Worm (Caenorhabditis elegans) whole organism, L2 larva: ENCODE data around the gene T01B7.9.

ENCODE experiments used
- C34F6.9 ChIP-seq: fragments of 150-350 bp; optimal IDR thresholded peaks from 2 replicates; lab custom pipeline; 2014; ENCODE audit warnings: missing biosample characterization, missing genetic modification characterization
- F13H6.1 ChIP-seq: sonication (generic microtip); optimal IDR thresholded peaks from 2 replicates; lab custom pipeline; 2016; ENCODE audit warnings: missing genetic modification characterization, missing compliant biosample characterization
- R02D3.7 ChIP-seq: fragments of 150-350 bp; optimal IDR thresholded peaks from 2 replicates; lab custom pipeline; 2014; ENCODE audit warnings: missing biosample characterization, missing genetic modification characterization
- Y55F3AM.14 ChIP-seq: fragments of 200-800 bp; sonication (Bioruptor generic); optimal IDR thresholded peaks from 2 replicates; lab custom pipeline; 2018; ENCODE audit warnings: mild to moderate bottlenecking, missing genetic modification characterization, missing compliant biosample characterization
- ZK546.5 ChIP-seq: sonication (generic microtip); optimal IDR thresholded peaks from 2 replicates; lab custom pipeline; 2017; ENCODE audit warnings: missing biosample characterization, missing genetic modification characterization
- alr-1 ChIP-seq: fragments of 150-350 bp; optimal IDR thresholded peaks from 2 replicates; lab custom pipeline; 2014; ENCODE audit warnings: missing biosample characterization, missing genetic modification characterization
- blmp-1 ChIP-seq: sonication (generic microtip); optimal IDR thresholded peaks from 2 replicates; lab custom pipeline; 2017; ENCODE audit warnings: missing genetic modification characterization, mild to moderate bottlenecking, missing compliant biosample characterization, antibody characterized with exemption, moderate library complexity; ENCODE audit not compliant: insufficient read depth
- ceh-16 ChIP-seq: fragments of 150-350 bp; optimal IDR thresholded peaks from 2 replicates; lab custom pipeline; 2014; ENCODE audit warnings: missing biosample characterization, missing genetic modification characterization
- ceh-82 ChIP-seq: fragments of 150-350 bp; optimal IDR thresholded peaks from 2 replicates; lab custom pipeline; 2014; ENCODE audit warnings: missing biosample characterization, missing genetic modification characterization
- crh-2 ChIP-seq: sonication (generic microtip); optimal IDR thresholded peaks from 2 replicates; lab custom pipeline; 2017; ENCODE audit warnings: missing biosample characterization, missing genetic modification characterization
- egl-27 ChIP-seq: sonication (generic microtip); optimal IDR thresholded peaks from 3 replicates; lab custom pipeline; 2017; ENCODE audit warnings: missing biosample characterization, missing genetic modification reagents, missing genetic modification characterization
- elt-1 ChIP-seq: fragments of 150-350 bp; optimal IDR thresholded peaks from 2 replicates; lab custom pipeline; 2014; ENCODE audit warnings: missing biosample characterization, missing genetic modification characterization
- elt-3 ChIP-seq: sonication (generic microtip); optimal IDR thresholded peaks from 2 replicates; lab custom pipeline; 2017; ENCODE audit warnings: missing biosample characterization, missing genetic modification characterization
- fos-1 ChIP-seq: fragments of 150-350 bp; optimal IDR thresholded peaks from 2 replicates; lab custom pipeline; 2014; ENCODE audit warnings: missing biosample characterization, missing genetic modification characterization
- gmeb-1 ChIP-seq: fragments of 150-350 bp; optimal IDR thresholded peaks from 2 replicates; lab custom pipeline; 2014; ENCODE audit warnings: missing biosample characterization, missing genetic modification characterization
- lin-11 ChIP-seq: fragments of 150-350 bp; sonication (generic microtip); optimal IDR thresholded peaks from 2 replicates; lab custom pipeline; 2014; ENCODE audit warnings: missing biosample characterization, missing genetic modification characterization, inconsistent platforms, mixed read lengths
- lin-13 ChIP-seq: fragments of 150-350 bp; optimal IDR thresholded peaks from 2 replicates; lab custom pipeline; 2014; ENCODE audit warnings: missing biosample characterization, missing genetic modification reagents, missing genetic modification characterization
- lin-39 ChIP-seq: fragments of 150-350 bp; optimal IDR thresholded peaks from 2 replicates; lab custom pipeline; 2014; ENCODE audit warnings: missing biosample characterization, missing genetic modification reagents, missing genetic modification characterization
- lsy-2 ChIP-seq, 2 experiments: fragments of 150-350 bp in 1 of 2; sonication (generic microtip) in 1 of 2; optimal IDR thresholded peaks; 2 replicates each; lab custom pipeline; 2014 to 2017; ENCODE audit warnings: missing biosample characterization in 2 of 2, missing genetic modification characterization in 2 of 2
- mab-5 ChIP-seq: fragments of 150-350 bp; optimal IDR thresholded peaks from 2 replicates; lab custom pipeline; 2014; ENCODE audit warnings: missing biosample characterization, missing genetic modification characterization
- mbf-1 ChIP-seq: sonication (generic microtip); optimal IDR thresholded peaks from 2 replicates; lab custom pipeline; 2017; ENCODE audit warnings: missing biosample characterization, missing genetic modification characterization
- mdl-1 ChIP-seq, 2 experiments: fragments of 150-350 bp in 1 of 2; sonication (generic microtip) in 1 of 2; optimal IDR thresholded peaks; 2 replicates each; lab custom pipeline; 2017; ENCODE audit warnings: missing biosample characterization in 2 of 2, missing genetic modification characterization in 2 of 2
- nhr-10 ChIP-seq: sonication (generic microtip); optimal IDR thresholded peaks from 2 replicates; lab custom pipeline; 2017; ENCODE audit warnings: missing biosample characterization, missing genetic modification characterization
- nhr-11 ChIP-seq: fragments of 150-350 bp; optimal IDR thresholded peaks from 2 replicates; lab custom pipeline; 2014; ENCODE audit warnings: missing biosample characterization, missing genetic modification characterization
- nhr-12 ChIP-seq: fragments of 150-350 bp; optimal IDR thresholded peaks from 2 replicates; lab custom pipeline; 2014; ENCODE audit warnings: missing biosample characterization, missing genetic modification characterization
- nhr-21 ChIP-seq: fragments of 150-350 bp; optimal IDR thresholded peaks from 2 replicates; lab custom pipeline; 2014; ENCODE audit warnings: missing biosample characterization, missing genetic modification characterization
- nhr-23 ChIP-seq: fragments of 150-350 bp; optimal IDR thresholded peaks from 2 replicates; lab custom pipeline; 2014; ENCODE audit warnings: missing biosample characterization, missing genetic modification reagents, missing genetic modification characterization
- nhr-237 ChIP-seq: fragments of 150-350 bp; optimal IDR thresholded peaks from 2 replicates; lab custom pipeline; 2014; ENCODE audit warnings: missing biosample characterization, missing genetic modification characterization
- nhr-25 ChIP-seq: fragments of 150-350 bp; sonication (generic microtip); optimal IDR thresholded peaks from 3 replicates; lab custom pipeline; 2014; ENCODE audit warnings: missing biosample characterization, missing genetic modification characterization
- nhr-6 ChIP-seq: fragments of 150-350 bp; optimal IDR thresholded peaks from 2 replicates; lab custom pipeline; 2014; ENCODE audit warnings: missing biosample characterization, missing genetic modification characterization
- nhr-77 ChIP-seq: fragments of 150-350 bp; optimal IDR thresholded peaks from 2 replicates; lab custom pipeline; 2014; ENCODE audit warnings: missing biosample characterization, missing genetic modification characterization
- peb-1 ChIP-seq: fragments of 150-350 bp; optimal IDR thresholded peaks from 2 replicates; lab custom pipeline; 2014; ENCODE audit warnings: missing biosample characterization, missing genetic modification characterization
- sem-4 ChIP-seq: fragments of 150-350 bp; optimal IDR thresholded peaks from 2 replicates; lab custom pipeline; 2014; ENCODE audit warnings: missing biosample characterization, missing genetic modification reagents, missing genetic modification characterization
- skn-1 ChIP-seq: sonication (generic microtip); optimal IDR thresholded peaks from 2 replicates; lab custom pipeline; 2017; ENCODE audit warnings: missing biosample characterization, missing genetic modification characterization
- sma-3 ChIP-seq: sonication (generic microtip); optimal IDR thresholded peaks from 2 replicates; lab custom pipeline; 2016; ENCODE audit warnings: missing genetic modification reagents, missing genetic modification characterization, missing compliant biosample characterization
- sma-9 ChIP-seq, 2 experiments: fragments of 150-350 bp in 1 of 2; sonication (generic microtip) in 1 of 2; optimal IDR thresholded peaks; 2 replicates each; lab custom pipeline; 2014 to 2016; ENCODE audit warnings: missing genetic modification characterization in 2 of 2, mild to moderate bottlenecking in 1 of 2, missing biosample characterization in 1 of 2, missing compliant biosample characterization in 1 of 2, missing genetic modification reagents in 1 of 2, moderate library complexity in 1 of 2
- unc-39 ChIP-seq: fragments of 150-350 bp; optimal IDR thresholded peaks from 2 replicates; lab custom pipeline; 2014; ENCODE audit warnings: missing biosample characterization, missing genetic modification characterization
- unc-55 ChIP-seq: fragments of 150-350 bp; sonication (generic microtip); optimal IDR thresholded peaks from 3 replicates; lab custom pipeline; 2014; ENCODE audit warnings: missing biosample characterization, missing genetic modification reagents, missing genetic modification characterization
- unc-62 ChIP-seq: fragments of 150-350 bp; optimal IDR thresholded peaks from 2 replicates; lab custom pipeline; 2014; ENCODE audit warnings: missing biosample characterization, missing genetic modification reagents, missing genetic modification characterization
- ztf-1 ChIP-seq: fragments of 200-800 bp; sonication (Bioruptor generic); conservative IDR thresholded peaks from 2 replicates; pipeline ENCODE4 v1.3.6; 2022; ENCODE audit warnings: missing genetic modification characterization, missing compliant biosample characterization
- ztf-11 ChIP-seq: sonication (generic microtip); optimal IDR thresholded peaks from 2 replicates; lab custom pipeline; 2017; ENCODE audit warnings: missing biosample characterization, missing genetic modification characterization
- ztf-4 ChIP-seq: fragments of 150-350 bp; optimal IDR thresholded peaks from 2 replicates; lab custom pipeline; 2014; ENCODE audit warnings: missing biosample characterization, missing genetic modification characterization

T01B7.9 gene

DNA sequence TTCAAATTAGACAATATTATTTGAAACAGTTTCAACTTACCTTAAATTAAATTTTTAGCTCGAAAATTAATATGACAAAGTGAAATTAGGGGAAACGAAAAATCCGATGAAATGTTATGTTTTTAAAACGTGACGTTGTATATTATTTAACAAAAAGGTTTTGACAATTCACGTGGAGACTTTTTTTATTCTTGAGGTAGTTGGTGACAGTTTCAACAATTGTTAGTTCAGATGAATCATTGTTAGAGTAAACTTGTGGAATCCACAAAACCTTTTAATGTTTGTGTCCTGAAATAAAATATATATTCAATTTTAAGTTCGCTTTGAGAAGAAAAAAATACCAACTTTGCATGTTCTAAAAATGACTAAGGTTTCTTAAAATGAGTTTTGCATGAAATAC is 32.9 kb upstream of the T01B7.9 start, which contains the start of gene fut-1:
fut-1 (minus strand) TSS at position 101 of the 400 bp plus-strand sequence.
- TF ChIP-seq gmeb-1 (no peak), alr-1 (tag; lab: Kevin White, UChicago) (no peak), unc-55 (GFP tag; lab: Kevin White, UChicago) (no peak), ZK546.5 (no peak), ztf-4 (tag; lab: Kevin White, UChicago) (no peak), mbf-1 (tag; lab: Kevin White, UChicago) (no peak), F13H6.1 (tag; lab: Kevin White, UChicago) (no peak), ztf-1 (GFP tag; lab: Robert Waterston, UW) (no peak)

DNA sequence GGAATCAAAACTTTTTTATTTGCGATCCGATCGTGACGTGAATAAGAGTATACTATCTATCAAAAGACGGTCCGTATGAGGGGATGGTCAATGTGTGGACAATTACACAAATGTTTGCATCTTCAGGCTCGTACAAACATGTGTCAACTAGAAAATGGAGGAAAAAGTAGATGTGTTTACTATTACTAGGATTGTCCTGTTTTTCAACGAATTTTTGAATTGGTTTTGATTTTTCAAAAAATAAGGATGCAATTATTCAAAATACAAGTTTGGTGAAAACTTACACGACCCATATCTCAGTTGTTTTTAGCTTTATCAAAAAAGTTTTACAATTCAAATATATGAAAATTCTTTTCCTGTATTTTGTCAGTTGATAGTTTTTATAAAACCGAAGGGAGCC is 28.7 kb upstream of the T01B7.9 start, which contains the start of gene K08F8.7:
K08F8.7 (minus strand) TSS at position 101 of the 400 bp plus-strand sequence.
- no peak for TF ChIP-seq nhr-25
- no peak for TF ChIP-seq nhr-23 (tag; lab: Kevin White, UChicago)
- TF ChIP-seq nhr-12 (tag; lab: Kevin White, UChicago): no peak
- no peak for TF ChIP-seq nhr-11 (tag; lab: Kevin White, UChicago)
- TF ChIP-seq ceh-16 (tag; lab: Kevin White, UChicago): no peak

DNA sequence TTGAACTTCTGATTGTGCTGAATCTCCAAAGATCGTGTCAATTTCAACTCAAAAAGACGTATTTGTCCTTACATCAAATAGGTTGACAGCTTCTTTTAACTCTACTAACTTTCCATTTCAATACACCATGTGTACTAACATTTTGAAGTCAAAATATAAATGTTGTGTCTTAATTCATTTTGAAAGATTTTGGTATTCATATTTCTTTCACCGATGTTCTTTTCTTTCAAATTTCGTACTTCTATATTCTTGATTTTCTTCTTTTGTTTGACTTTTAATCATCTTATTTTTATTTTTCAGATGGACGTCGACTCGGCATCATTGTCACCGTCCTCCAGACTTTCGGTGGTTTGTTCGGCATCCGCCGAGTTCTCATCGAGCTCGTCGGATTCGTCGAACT is 25.1 kb upstream of the T01B7.9 start, which contains the start of gene atf-2:
atf-2 (plus strand) TSS at position 301 of the 400 bp plus-strand sequence.
- TF ChIP-seq sma-3 (GFP tag; lab: Kevin White, UChicago): no peak
- no peak for TF ChIP-seq nhr-21 (tag; lab: Kevin White, UChicago)
- no peak for TF ChIP-seq ceh-16 (tag; lab: Kevin White, UChicago)
- no peak for TF ChIP-seq Y55F3AM.14 (GFP tag; lab: Kevin White, UChicago)
- TF ChIP-seq unc-62: no peak
- no peak for TF ChIP-seq blmp-1 (tag; lab: Kevin White, UChicago)
- no peak for TF ChIP-seq nhr-23 (tag; lab: Kevin White, UChicago)
- TF ChIP-seq lin-11: no peak
- no peak for TF ChIP-seq peb-1 (tag; lab: Kevin White, UChicago)
- TF ChIP-seq nhr-25: no peak
- TF ChIP-seq gmeb-1: no peak
- no peak for TF ChIP-seq elt-3 (tag; lab: Kevin White, UChicago)
- no peak for TF ChIP-seq lin-13 (GFP tag; lab: Kevin White, UChicago)
- no peak for TF ChIP-seq unc-39 (tag; lab: Kevin White, UChicago)

DNA sequence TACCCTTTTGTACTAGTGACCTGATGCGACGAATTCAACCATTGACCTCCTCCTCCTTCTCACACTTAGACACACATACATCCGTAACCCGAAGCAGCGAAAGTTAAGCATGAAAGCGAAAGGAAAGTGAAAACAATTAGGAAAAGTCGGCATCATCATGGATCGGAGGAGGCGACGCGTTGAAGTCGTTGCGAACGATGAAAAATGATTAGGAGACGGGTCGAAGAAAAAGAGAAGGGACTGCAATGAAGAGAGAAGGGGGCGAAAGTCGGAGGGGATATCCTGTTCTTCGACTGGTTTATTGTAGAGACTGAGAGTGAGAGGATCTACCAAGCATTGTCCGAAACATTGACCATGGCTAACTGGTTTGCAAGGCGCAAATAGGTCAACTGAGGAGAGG is 24.4 kb upstream of the T01B7.9 start:
- TF ChIP-seq nhr-25 (peak; percentile 27), sma-9 (GFP tag; optimal IDR thresholded peaks at IDR 0.05; lab: Kevin White, UChicago) (peak; percentile 1), sma-9 (tag; optimal IDR thresholded peaks at IDR 0.05; lab: Kevin White, UChicago) (no peak), nhr-6 (no peak), peb-1 (tag; lab: Kevin White, UChicago) (peak; percentile 5), egl-27 (peak; percentile 74), alr-1 (tag; lab: Kevin White, UChicago) (no peak), sem-4 (tag; lab: Kevin White, UChicago) (peak; percentile 88), nhr-10 (tag; lab: Kevin White, UChicago) (no peak), lin-13 (GFP tag; lab: Kevin White, UChicago) (no peak), ztf-4 (tag; lab: Kevin White, UChicago) (no peak), unc-55 (GFP tag; lab: Kevin White, UChicago) (no peak), skn-1 (no peak), elt-3 (tag; lab: Kevin White, UChicago) (no peak), C34F6.9 (tag; lab: Kevin White, UChicago) (no peak), ceh-82 (tag; lab: Kevin White, UChicago) (no peak), nhr-12 (tag; lab: Kevin White, UChicago) (no peak), mdl-1 (tag; optimal IDR thresholded peaks at IDR 0.05; lab: Kevin White, UChicago) (peak in 1 of 2 experiments; percentile 10), nhr-23 (tag; lab: Kevin White, UChicago) (no peak), elt-1 (no peak), ceh-16 (tag; lab: Kevin White, UChicago) (no peak), F13H6.1 (tag; lab: Kevin White, UChicago) (no peak), nhr-237 (no peak), ZK546.5 (no peak), nhr-77 (no peak), fos-1 (peak; percentile 9), nhr-21 (tag; lab: Kevin White, UChicago) (peak; percentile 84), ztf-1 (GFP tag; lab: Robert Waterston, UW) (no peak), mbf-1 (tag; lab: Kevin White, UChicago) (no peak), lsy-2 (tag; optimal IDR thresholded peaks at IDR 0.05; lab: Kevin White, UChicago) (peak in 1 of 2 experiments; percentile 27), ztf-11 (tag; lab: Kevin White, UChicago) (no peak), nhr-11 (tag; lab: Kevin White, UChicago) (no peak), lin-39 (tag; lab: Kevin White, UChicago) (no peak), R02D3.7 (tag; lab: Kevin White, UChicago) (no peak), blmp-1 (tag; lab: Kevin White, UChicago) (peak; percentile 99), mab-5 (tag; lab: Kevin White, UChicago) (no peak), crh-2 (tag; lab: Kevin White, UChicago) (no peak)
